Worm (Caenorhabditis elegans) whole organism, L1 larva: Measurements from ENCODE around the gene srd-49.

ENCODE experiments used
- aly-2 ChIP-seq: fragments of 150-350 bp; optimal IDR thresholded peaks from 2 replicates; lab custom pipeline; 2014; ENCODE audit warnings: missing biosample characterization, missing genetic modification characterization
- ceh-63 ChIP-seq: fragments of 200-800 bp; sonication (Bioruptor generic); optimal IDR thresholded peaks from 2 replicates; lab custom pipeline; 2018; ENCODE audit warnings: mild to moderate bottlenecking, missing genetic modification characterization, missing compliant biosample characterization
- ceh-8 ChIP-seq: fragments of 200-800 bp; sonication (Bioruptor generic); optimal IDR thresholded peaks from 2 replicates; lab custom pipeline; 2018; ENCODE audit warnings: mild to moderate bottlenecking, missing genetic modification characterization, moderate library complexity, missing compliant biosample characterization
- ceh-82 ChIP-seq, 3 experiments: fragments of 150-350 bp in 1 of 3; sonication (generic microtip) in 2 of 3; optimal IDR thresholded peaks; 2 replicates each; lab custom pipeline; 2014 to 2017; ENCODE audit warnings: missing biosample characterization in 3 of 3, missing genetic modification characterization in 3 of 3
- dpl-1 ChIP-seq, 3 experiments: fragments of 150-350 bp in 2 of 3; sonication (generic microtip) in 1 of 3; optimal IDR thresholded peaks; 2 replicates each; lab custom pipeline; 2014 to 2017; ENCODE audit warnings: missing biosample characterization in 3 of 3, missing genetic modification characterization in 3 of 3, missing genetic modification reagents in 3 of 3
- fkh-10 ChIP-seq: sonication (generic microtip); optimal IDR thresholded peaks from 2 replicates; lab custom pipeline; 2017; ENCODE audit warnings: missing biosample characterization, missing genetic modification reagents, missing genetic modification characterization
- fkh-4 ChIP-seq: sonication (generic microtip); optimal IDR thresholded peaks from 2 replicates; lab custom pipeline; 2016; ENCODE audit warnings: missing compliant biosample characterization, missing genetic modification characterization, borderline replicate concordance
- lin-35 ChIP-seq, 2 experiments: fragments of 150-350 bp; optimal IDR thresholded peaks; 2 replicates each; lab custom pipeline; 2014; ENCODE audit warnings: missing biosample characterization in 2 of 2, missing genetic modification characterization in 2 of 2, missing genetic modification reagents in 2 of 2
- mef-2 ChIP-seq: fragments of 150-350 bp; optimal IDR thresholded peaks from 2 replicates; lab custom pipeline; 2014; ENCODE audit warnings: missing biosample characterization, missing genetic modification characterization
- nhr-11 ChIP-seq: fragments of 150-350 bp; optimal IDR thresholded peaks from 2 replicates; lab custom pipeline; 2014; ENCODE audit warnings: missing biosample characterization, missing genetic modification characterization
- nhr-237 ChIP-seq: fragments of 150-350 bp; optimal IDR thresholded peaks from 2 replicates; lab custom pipeline; 2014; ENCODE audit warnings: missing biosample characterization, missing genetic modification characterization
- rnt-1 ChIP-seq: sonication (generic microtip); optimal IDR thresholded peaks from 2 replicates; lab custom pipeline; 2016; ENCODE audit warnings: mild to moderate bottlenecking, missing genetic modification characterization, moderate library complexity, missing compliant biosample characterization
- unc-86 ChIP-seq: sonication (generic microtip); optimal IDR thresholded peaks from 2 replicates; lab custom pipeline; 2016; ENCODE audit warnings: missing genetic modification characterization, missing compliant biosample characterization

DNA sequence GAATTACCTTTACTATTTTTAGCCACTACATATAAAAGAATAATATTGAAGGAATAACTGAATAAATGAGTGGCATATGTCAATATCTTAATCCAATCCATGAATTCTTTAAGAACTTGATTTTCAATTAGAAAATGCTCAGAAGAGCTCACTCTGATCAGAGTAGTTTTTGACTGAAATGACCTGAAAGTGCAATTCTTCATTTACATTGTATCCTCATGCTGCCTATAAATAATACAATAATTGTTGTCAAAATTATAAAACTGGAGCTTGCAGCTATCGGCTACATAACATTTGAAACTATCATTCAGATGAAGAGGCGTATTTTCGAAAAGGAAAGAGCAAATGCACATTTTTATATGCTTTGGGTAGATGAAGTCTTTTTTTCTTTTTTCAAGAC, 28.2 kb downstream of the srd-49 start, which contains the start of gene srxa-19:
- no peak for TF ChIP-seq nhr-11 (tag; lab: Kevin White, UChicago)
- no peak for TF ChIP-seq nhr-237 (tag; lab: Kevin White, UChicago)
- no peak for TF ChIP-seq dpl-1 (GFP tag; optimal IDR thresholded peaks at IDR 0.05; lab: Kevin White, UChicago)
- no peak for TF ChIP-seq mef-2 (tag; lab: Kevin White, UChicago)
- no peak for TF ChIP-seq ceh-82 (tag; optimal IDR thresholded peaks at IDR 0.05; lab: Kevin White, UChicago)
- TF ChIP-seq unc-86, result no peak
- no peak for TF ChIP-seq lin-35 (GFP tag; optimal IDR thresholded peaks at IDR 0.05; lab: Kevin White, UChicago)
- TF ChIP-seq fkh-10 (GFP tag; lab: Kevin White, UChicago), result no peak
- no peak for TF ChIP-seq ceh-63 (GFP tag; lab: Kevin White, UChicago)
- no peak for TF ChIP-seq rnt-1 (tag; lab: Kevin White, UChicago)
- TF ChIP-seq fkh-4, result no peak
- no peak for TF ChIP-seq aly-2 (tag; lab: Kevin White, UChicago)
- TF ChIP-seq ceh-8 (GFP tag; lab: Kevin White, UChicago), result no peak
